Fruit fly (Drosophila melanogaster): Measurements from ENCODE around the gene CG5860.

DNA sequence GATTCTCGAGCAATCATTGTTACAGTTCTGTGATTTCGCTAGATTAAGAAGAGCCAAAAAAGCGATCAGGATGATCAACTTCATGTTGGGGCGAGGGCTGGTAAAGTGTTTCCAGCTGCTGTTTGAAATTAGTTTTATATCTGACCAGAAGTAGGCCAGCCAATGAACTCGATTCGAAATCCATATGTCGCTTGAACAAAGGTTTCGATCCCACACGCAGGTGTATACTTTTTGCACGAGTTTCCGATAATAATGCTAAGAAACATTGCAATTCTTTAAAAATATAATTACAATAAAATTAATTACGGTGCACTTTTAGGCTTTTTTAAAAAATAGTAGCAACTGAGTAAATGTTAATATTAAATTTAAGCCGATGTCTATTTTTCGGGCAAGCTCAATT lies 5.8 kb upstream of the CG5860 start, which contains the start of gene CG34280:
- TF ChIP-seq psq (optimal IDR thresholded peaks at IDR 0.05) (no peak), EcR (GFP tag; optimal IDR thresholded peaks at IDR 0.05) (no peak), pan (optimal IDR thresholded peaks at IDR 0.05) (no peak), usp (GFP tag; optimal IDR thresholded peaks at IDR 0.05) (no peak)

All from whole organism.